Fruit fly (Drosophila melanogaster) whole organism, embryonic: ENCODE measurements around the gene CG43447.

Experiments
- Abd-B ChIP-seq: fragments of 200-800 bp; sonication (Bioruptor generic); optimal IDR thresholded peaks from 2 replicates; lab custom pipeline; 2018; ENCODE audit warnings: missing biosample characterization, mild to moderate bottlenecking, missing genetic modification characterization, moderate library complexity
- BtbVII ChIP-seq: fragments of 200-800 bp; sonication (Bioruptor generic); optimal IDR thresholded peaks from 3 replicates; lab custom pipeline; 2017; ENCODE audit warnings: missing biosample characterization, mild to moderate bottlenecking, missing genetic modification characterization
- CG10366 ChIP-seq: fragments of 200-800 bp; sonication (Bioruptor generic); IDR thresholded peaks from 2 replicates; pipeline ENCODE4 v1.3.6; 2022; ENCODE audit warnings: missing biosample characterization, missing genetic modification characterization
- CG10959 ChIP-seq: fragments of 200-800 bp; sonication (Bioruptor generic); IDR thresholded peaks from 2 replicates; pipeline ENCODE4 v1.3.6; 2022; ENCODE audit warnings: missing biosample characterization, missing genetic modification characterization
- CG11723 ChIP-seq: fragments of 200-800 bp; sonication (Bioruptor generic); optimal IDR thresholded peaks from 2 replicates; lab custom pipeline; 2017; ENCODE audit warnings: missing biosample characterization, mild to moderate bottlenecking, missing genetic modification characterization
- CG12299 ChIP-seq: fragments of 200-800 bp; sonication (Bioruptor generic); optimal IDR thresholded peaks from 2 replicates; lab custom pipeline; 2018; ENCODE audit warnings: missing biosample characterization, mild to moderate bottlenecking, missing genetic modification characterization
- CG17361 ChIP-seq: fragments of 200-800 bp; sonication (Bioruptor generic); IDR thresholded peaks from 3 replicates; pipeline ENCODE4 v1.3.6; 2022; ENCODE audit warnings: missing biosample characterization, missing genetic modification characterization
- CG1832 ChIP-seq: fragments of 200-800 bp; sonication (Bioruptor generic); optimal IDR thresholded peaks from 2 replicates; lab custom pipeline; 2017; ENCODE audit warnings: missing biosample characterization, mild to moderate bottlenecking, missing genetic modification characterization, inconsistent platforms
- CG3281 ChIP-seq: fragments of 200-800 bp; sonication (Bioruptor generic); optimal IDR thresholded peaks from 3 replicates; lab custom pipeline; 2017; ENCODE audit warnings: missing biosample characterization, mild to moderate bottlenecking, missing genetic modification characterization
- CG3995 ChIP-seq: fragments of 200-800 bp; sonication (Bioruptor generic); optimal IDR thresholded peaks from 3 replicates; lab custom pipeline; 2016; ENCODE audit warnings: missing biosample characterization, missing genetic modification characterization
- CG4730 ChIP-seq: fragments of 200-800 bp; sonication (Bioruptor generic); IDR thresholded peaks from 2 replicates; pipeline ENCODE4 v1.3.6; 2022; ENCODE audit warnings: missing biosample characterization, missing genetic modification characterization
- CG6254 ChIP-seq: fragments of 200-800 bp; sonication (Bioruptor generic); optimal IDR thresholded peaks from 3 replicates; lab custom pipeline; 2017; ENCODE audit warnings: mild to moderate bottlenecking, missing biosample characterization, missing genetic modification reagents, missing genetic modification characterization
- CG6765 ChIP-seq: fragments of 200-800 bp; sonication (Bioruptor generic); optimal IDR thresholded peaks from 3 replicates; lab custom pipeline; 2017; ENCODE audit warnings: missing biosample characterization, mild to moderate bottlenecking, missing genetic modification characterization
- CG7839 ChIP-seq: fragments of 200-800 bp; sonication (Bioruptor generic); optimal IDR thresholded peaks from 3 replicates; lab custom pipeline; 2018; ENCODE audit warnings: missing biosample characterization, mild to moderate bottlenecking, missing genetic modification characterization, moderate library complexity
- CG9727 ChIP-seq: fragments of 200-800 bp; sonication (Bioruptor generic); optimal IDR thresholded peaks from 3 replicates; lab custom pipeline; 2017; ENCODE audit warnings: missing biosample characterization, mild to moderate bottlenecking, missing genetic modification characterization
- CG9817 ChIP-seq: fragments of 200-800 bp; sonication (Bioruptor generic); optimal IDR thresholded peaks from 2 replicates; lab custom pipeline; 2018; ENCODE audit warnings: missing biosample characterization, mild to moderate bottlenecking, missing genetic modification characterization, moderate library complexity
- CTCF ChIP-seq: fragments of 200-800 bp; sonication (Bioruptor generic); optimal IDR thresholded peaks from 2 replicates; lab custom pipeline; 2017; ENCODE audit warnings: missing biosample characterization, mild to moderate bottlenecking, missing genetic modification characterization, moderate library complexity
- Dad ChIP-seq: fragments of 200-800 bp; sonication (Bioruptor generic); optimal IDR thresholded peaks from 3 replicates; lab custom pipeline; 2016; ENCODE audit warnings: missing biosample characterization, missing genetic modification characterization
- Doc3 ChIP-seq: fragments of 200-800 bp; sonication (Bioruptor generic); IDR thresholded peaks from 3 replicates; pipeline ENCODE4 v1.3.6; 2022; ENCODE audit warnings: missing biosample characterization, missing genetic modification characterization; ENCODE audit not compliant: partially characterized antibody
- E2f2 ChIP-seq: fragments of 200-800 bp; sonication (Bioruptor generic); IDR thresholded peaks from 2 replicates; pipeline ENCODE4 v1.3.6; 2022; ENCODE audit warnings: missing biosample characterization, missing genetic modification characterization
- Fer3 ChIP-seq: fragments of 200-800 bp; sonication (Bioruptor generic); optimal IDR thresholded peaks from 2 replicates; lab custom pipeline; 2018; ENCODE audit warnings: missing biosample characterization, mild to moderate bottlenecking, missing genetic modification characterization, moderate library complexity
- HmgZ ChIP-seq: fragments of 200-800 bp; sonication (Bioruptor generic); optimal IDR thresholded peaks from 2 replicates; lab custom pipeline; 2018; ENCODE audit warnings: missing biosample characterization, mild to moderate bottlenecking, missing genetic modification characterization
- Meics ChIP-seq: fragments of 200-800 bp; sonication (Bioruptor generic); optimal IDR thresholded peaks from 2 replicates; lab custom pipeline; 2017; ENCODE audit warnings: missing biosample characterization, mild to moderate bottlenecking, missing genetic modification characterization
- Nf-YA ChIP-seq: fragments of 200-800 bp; sonication (Bioruptor generic); IDR thresholded peaks from 2 replicates; pipeline ENCODE4 v1.3.6; 2022; ENCODE audit warnings: missing biosample characterization, missing genetic modification characterization
- PHDP ChIP-seq: fragments of 200-800 bp; sonication (Bioruptor generic); optimal IDR thresholded peaks from 3 replicates; lab custom pipeline; 2018; ENCODE audit warnings: missing biosample characterization, mild to moderate bottlenecking, missing genetic modification characterization, moderate library complexity
- Six4 ChIP-seq: fragments of 200-800 bp; sonication (Bioruptor generic); optimal IDR thresholded peaks from 2 replicates; lab custom pipeline; 2016; ENCODE audit warnings: missing biosample characterization, missing genetic modification characterization
- Sox100B ChIP-seq: fragments of 200-800 bp; sonication (Bioruptor generic); optimal IDR thresholded peaks from 3 replicates; lab custom pipeline; 2018; ENCODE audit warnings: missing biosample characterization, mild to moderate bottlenecking, missing genetic modification characterization
- abd-A ChIP-seq: fragments of 200-800 bp; sonication (Bioruptor generic); optimal IDR thresholded peaks from 3 replicates; lab custom pipeline; 2019; ENCODE audit warnings: missing biosample characterization, mild to moderate bottlenecking, missing genetic modification characterization, moderate library complexity
- ap ChIP-seq: fragments of 200-800 bp; sonication (Bioruptor generic); IDR thresholded peaks from 2 replicates; pipeline ENCODE4 v1.3.6; 2022; ENCODE audit warnings: missing biosample characterization, missing genetic modification characterization
- ash1 ChIP-seq: fragments of 200-800 bp; sonication (Bioruptor generic); optimal IDR thresholded peaks from 2 replicates; lab custom pipeline; 2018; ENCODE audit warnings: missing biosample characterization, mild to moderate bottlenecking, missing genetic modification characterization
- cato ChIP-seq: fragments of 200-800 bp; sonication (Bioruptor generic); optimal IDR thresholded peaks from 2 replicates; lab custom pipeline; 2016; ENCODE audit warnings: missing biosample characterization, missing genetic modification characterization, borderline replicate concordance
- chn ChIP-seq: fragments of 200-800 bp; sonication (Bioruptor generic); optimal IDR thresholded peaks from 2 replicates; lab custom pipeline; 2016; ENCODE audit warnings: missing biosample characterization, missing genetic modification characterization
- da ChIP-seq: fragments of 200-800 bp; sonication (Bioruptor generic); optimal IDR thresholded peaks from 2 replicates; lab custom pipeline; 2016; ENCODE audit warnings: missing biosample characterization, missing genetic modification characterization
- ems ChIP-seq: fragments of 200-800 bp; sonication (Bioruptor generic); optimal IDR thresholded peaks from 3 replicates; lab custom pipeline; 2016; ENCODE audit warnings: missing biosample characterization, missing genetic modification characterization
- esg ChIP-seq: fragments of 200-800 bp; sonication (Bioruptor generic); conservative IDR thresholded peaks from 2 replicates; pipeline ENCODE4 v1.3.6; 2022; ENCODE audit warnings: missing biosample characterization, missing genetic modification characterization
- gce ChIP-seq: fragments of 200-800 bp; sonication (Bioruptor generic); IDR thresholded peaks from 3 replicates; pipeline ENCODE4 v1.3.6; 2022; ENCODE audit warnings: missing biosample characterization, missing genetic modification characterization
- gem ChIP-seq: fragments of 200-800 bp; sonication (Bioruptor generic); optimal IDR thresholded peaks from 2 replicates; lab custom pipeline; 2019; ENCODE audit warnings: missing biosample characterization, mild to moderate bottlenecking, missing genetic modification characterization, moderate library complexity
- gsb ChIP-seq: fragments of 200-800 bp; sonication (Bioruptor generic); IDR thresholded peaks from 2 replicates; pipeline ENCODE4 v1.3.6; 2022; ENCODE audit warnings: missing biosample characterization, missing genetic modification characterization
- gt ChIP-seq: fragments of 200-800 bp; sonication (Bioruptor generic); IDR thresholded peaks from 2 replicates; pipeline ENCODE4 v1.3.6; 2022; ENCODE audit warnings: missing biosample characterization, missing genetic modification characterization
- h ChIP-seq: fragments of >200 bp; optimal IDR thresholded peaks from 2 replicates; lab custom pipeline; 2017
- hbn ChIP-seq: fragments of 200-800 bp; sonication (Bioruptor generic); IDR thresholded peaks from 2 replicates; pipeline ENCODE4 v1.3.6; 2022; ENCODE audit warnings: missing biosample characterization, missing genetic modification characterization; ENCODE audit not compliant: partially characterized antibody
- ken ChIP-seq: fragments of 200-800 bp; sonication (Bioruptor generic); IDR thresholded peaks from 3 replicates; pipeline ENCODE4 v1.3.6; 2022; ENCODE audit warnings: missing biosample characterization, missing genetic modification characterization
- klu ChIP-seq: fragments of 200-800 bp; sonication (Bioruptor generic); IDR thresholded peaks from 2 replicates; pipeline ENCODE4 v1.3.6; 2022; ENCODE audit warnings: missing biosample characterization, missing genetic modification characterization
- nerfin-1 ChIP-seq: fragments of 200-800 bp; sonication (Bioruptor generic); optimal IDR thresholded peaks from 3 replicates; lab custom pipeline; 2019; ENCODE audit warnings: missing biosample characterization, mild to moderate bottlenecking, missing genetic modification characterization, moderate library complexity
- repo ChIP-seq: fragments of 200-800 bp; sonication (Bioruptor generic); optimal IDR thresholded peaks from 2 replicates; lab custom pipeline; 2016; ENCODE audit warnings: missing biosample characterization, missing genetic modification characterization
- scrt ChIP-seq: fragments of 200-800 bp; sonication (Bioruptor generic); optimal IDR thresholded peaks from 2 replicates; lab custom pipeline; 2018; ENCODE audit warnings: missing biosample characterization, mild to moderate bottlenecking, missing genetic modification characterization, moderate library complexity
- seq ChIP-seq: fragments of 200-800 bp; sonication (Bioruptor generic); IDR thresholded peaks from 2 replicates; pipeline ENCODE4 v1.3.6; 2022; ENCODE audit warnings: missing biosample characterization, missing genetic modification characterization
- tin ChIP-seq: fragments of 200-800 bp; sonication (Bioruptor generic); optimal IDR thresholded peaks from 3 replicates; lab custom pipeline; 2016; ENCODE audit warnings: missing biosample characterization, missing genetic modification characterization
- tna ChIP-seq: fragments of 200-800 bp; sonication (Bioruptor generic); IDR thresholded peaks from 2 replicates; pipeline ENCODE4 v1.3.6; 2022; ENCODE audit warnings: missing biosample characterization, missing genetic modification characterization; ENCODE audit not compliant: partially characterized antibody
- tup ChIP-seq: fragments of 200-800 bp; sonication (Bioruptor generic); optimal IDR thresholded peaks from 2 replicates; lab custom pipeline; 2016; ENCODE audit warnings: missing biosample characterization, mild to moderate bottlenecking, missing genetic modification characterization, moderate library complexity
- vfl ChIP-seq: fragments of 200-800 bp; sonication (Bioruptor generic); optimal IDR thresholded peaks from 2 replicates; lab custom pipeline; 2016; ENCODE audit warnings: missing biosample characterization, missing genetic modification characterization
- z ChIP-seq: fragments of 200-800 bp; sonication (Bioruptor generic); IDR thresholded peaks from 3 replicates; pipeline ENCODE4 v1.3.6; 2022; ENCODE audit warnings: missing biosample characterization, missing genetic modification characterization

The CG43447 gene

DNA sequence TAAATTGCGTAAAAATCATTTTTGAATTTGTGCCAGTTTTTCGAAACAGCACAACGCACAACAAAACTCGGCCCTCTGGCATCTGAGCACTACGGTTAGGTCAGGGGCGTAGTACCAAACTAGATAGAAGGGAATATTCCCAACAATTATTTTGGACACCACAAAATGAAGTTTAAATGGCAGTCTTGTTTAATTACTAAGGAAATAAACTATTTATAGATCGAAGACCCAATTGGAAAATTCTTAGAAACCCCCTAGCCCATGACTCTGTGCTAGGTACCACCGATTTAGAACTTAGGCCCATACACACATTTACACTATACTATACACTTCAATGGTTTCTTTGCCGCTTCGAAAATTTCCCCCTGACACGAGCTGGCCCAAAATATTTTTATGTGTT, 33.1 kb upstream of the CG43447 start (continued):
- TF ChIP-seq gsb (GFP tag; lab: Robert Waterston, UW) (peak; percentile 73), CG9727 (peak; percentile 43), CG6254 (no peak), ken (peak; percentile 67), nerfin-1 (tag; lab: Kevin White, UChicago) (peak; percentile 38), CG3281 (GFP tag; lab: Kevin White, UChicago) (peak; percentile 78), Dad (GFP tag; lab: Kevin White, UChicago) (peak; percentile 61), CG6765 (GFP tag; lab: Kevin White, UChicago) (peak; percentile 43), E2f2 (GFP tag; lab: Robert Waterston, UW) (peak; percentile 44; the same call in 1 of the 2 replicates), Fer3 (tag; lab: Kevin White, UChicago) (peak; percentile 80), abd-A (tag; lab: Kevin White, UChicago) (no peak), klu (GFP tag; lab: Robert Waterston, UW) (peak; percentile 81), CG10959 (GFP tag; lab: Robert Waterston, UW) (no peak; the same call in 1 of the 2 replicates), CG3995 (peak; percentile 4), Sox100B (GFP tag; lab: Kevin White, UChicago) (peak; percentile 37), CG11723 (GFP tag; lab: Kevin White, UChicago) (peak; percentile 9), seq (GFP tag; lab: Robert Waterston, UW) (peak; percentile 67), scrt (GFP tag; lab: Kevin White, UChicago) (peak; percentile 70), CG4730 (GFP tag; lab: Robert Waterston, UW) (peak; percentile 70), tup (GFP tag; lab: Kevin White, UChicago) (peak; percentile 8), z (GFP tag; lab: Robert Waterston, UW) (no peak), ems (GFP tag; lab: Kevin White, UChicago) (peak; percentile 60), CG10366 (GFP tag; lab: Robert Waterston, UW) (peak; percentile 87), Meics (GFP tag; lab: Kevin White, UChicago) (peak; percentile 80), PHDP (tag; lab: Kevin White, UChicago) (peak; percentile 75), BtbVII (GFP tag; lab: Kevin White, UChicago) (peak; percentile 51), Six4 (GFP tag; lab: Kevin White, UChicago) (peak; percentile 27), da (peak; percentile 23), CG12299 (peak; percentile 8), cato (no peak), chn (GFP tag; lab: Kevin White, UChicago) (peak; percentile 58), ap (GFP tag; lab: Robert Waterston, UW) (peak; percentile 53), ash1 (no peak), CG9817 (tag; lab: Kevin White, UChicago) (peak; percentile 91), HmgZ (peak; percentile 73), Abd-B (peak; percentile 76), vfl (GFP tag; lab: Kevin White, UChicago) (peak; percentile 32), hbn (no peak), Nf-YA (GFP tag; lab: Robert Waterston, UW) (0 out of 2 replicates have a peak, but pooled peaks have one; percentile 53), repo (GFP tag; lab: Kevin White, UChicago) (peak; percentile 34), Doc3 (GFP tag; lab: Robert Waterston, UW) (no peak), CG7839 (tag; lab: Kevin White, UChicago) (peak; percentile 85), tna (GFP tag; lab: Robert Waterston, UW) (no peak), CTCF (GFP tag; lab: Kevin White, UChicago) (no peak), esg (GFP tag; lab: Robert Waterston, UW) (peak; percentile 70), gem (peak; percentile 83), CG1832 (no peak), tin (GFP tag; lab: Kevin White, UChicago) (peak; percentile 60), h (lab: Kevin White, UChicago) (no peak), gt (GFP tag; lab: Robert Waterston, UW) (0 out of 2 replicates have a peak, but pooled peaks have one; percentile 39), gce (GFP tag; lab: Robert Waterston, UW) (peak; percentile 48; the same call in 1 of the 3 replicates), CG17361 (peak; percentile 62)
